Worm (Caenorhabditis elegans): ENCODE results near the gene T23D5.3.
"Not testable (repeated sequence)": the region's sequence is repeated elsewhere in the genome, so short reads cannot be mapped to it uniquely, and the experiment has no call there.

The T23D5.3 gene

DNA sequence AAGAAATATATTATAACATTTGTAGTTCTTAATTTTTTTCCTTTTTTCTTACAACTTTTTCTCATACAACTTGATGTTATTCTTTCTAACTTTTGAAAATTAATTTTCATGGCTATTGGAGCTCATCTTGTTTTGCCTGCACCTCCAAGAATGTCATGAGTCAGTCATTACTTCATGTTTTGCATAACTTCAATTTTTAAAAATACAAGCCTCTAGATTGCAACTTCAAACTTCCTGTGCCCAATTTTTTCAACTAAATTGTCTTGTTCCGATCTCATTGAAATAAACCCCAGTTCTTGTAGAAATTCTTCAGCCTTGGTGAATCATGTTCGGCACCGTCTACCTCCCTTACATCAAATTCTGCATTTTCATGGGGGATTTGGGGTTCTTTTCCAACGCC is 25.0 kb upstream of the T23D5.3 start, which contains the start of gene str-9:
TSS of gene str-9 (plus strand) at position 301 of the 400 bp plus-strand sequence.
- TF ChIP-seq gmeb-2 (tag; optimal IDR thresholded peaks at IDR 0.05) (no peak), che-1 (tag; optimal IDR thresholded peaks at IDR 0.05) (no peak), elt-2 (tag; optimal IDR thresholded peaks at IDR 0.05) (no peak), ahr-1 (tag; optimal IDR thresholded peaks at IDR 0.05) (no peak), odd-2 (tag; optimal IDR thresholded peaks at IDR 0.05) (no peak), sox-4 (tag; optimal IDR thresholded peaks at IDR 0.05) (no peak), C08G9.2 (tag; optimal IDR thresholded peaks at IDR 0.05) (no peak), hlh-6 (tag; optimal IDR thresholded peaks at IDR 0.05) (no peak), ceh-6 (GFP tag; optimal IDR thresholded peaks at IDR 0.05) (no peak), ttx-3 (tag; optimal IDR thresholded peaks at IDR 0.05) (no peak), rnt-1 (tag; optimal IDR thresholded peaks at IDR 0.05) (no peak), pat-9 (tag; optimal IDR thresholded peaks at IDR 0.05) (no peak), unc-86 (tag; optimal IDR thresholded peaks at IDR 0.05) (no peak), T23F11.4 (GFP tag; optimal IDR thresholded peaks at IDR 0.05) (no peak), nhr-232 (tag; optimal IDR thresholded peaks at IDR 0.05) (no peak), ama-1 (optimal IDR thresholded peaks at IDR 0.05) (no peak), lim-6 (tag; optimal IDR thresholded peaks at IDR 0.05) (no peak), pqm-1 (tag; optimal IDR thresholded peaks at IDR 0.05) (no peak), ceh-18 (tag; optimal IDR thresholded peaks at IDR 0.05) (no peak), ceh-22 (tag; optimal IDR thresholded peaks at IDR 0.05) (no peak)

DNA sequence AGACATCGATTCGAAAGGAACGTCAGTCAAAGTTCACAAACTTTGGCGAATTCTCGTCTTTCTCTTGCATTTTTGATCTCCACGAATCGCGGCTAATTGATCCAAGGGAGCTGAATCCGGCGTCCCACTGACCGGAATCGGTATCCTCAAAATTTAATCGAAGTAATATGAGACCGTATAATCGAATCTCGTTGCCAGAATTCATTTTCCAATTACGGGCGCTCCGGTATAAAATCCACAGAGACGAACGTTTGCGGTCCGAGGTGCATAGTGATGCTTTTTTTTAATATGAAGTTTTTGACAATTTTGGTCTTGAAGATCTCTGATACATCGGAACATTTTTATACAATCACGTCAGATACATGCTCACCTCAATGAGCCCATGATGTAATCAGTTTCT is 24.2 kb upstream of the T23D5.3 start:
- TF ChIP-seq hlh-6 (tag; optimal IDR thresholded peaks at IDR 0.05) (no peak), pat-9 (tag; optimal IDR thresholded peaks at IDR 0.05) (no peak), ceh-30 (tag; optimal IDR thresholded peaks at IDR 0.05) (no peak), ceh-2 (tag; optimal IDR thresholded peaks at IDR 0.05) (no peak), unc-86 (tag; optimal IDR thresholded peaks at IDR 0.05) (no peak), nfya-1 (tag; optimal IDR thresholded peaks at IDR 0.05) (no peak)

DNA sequence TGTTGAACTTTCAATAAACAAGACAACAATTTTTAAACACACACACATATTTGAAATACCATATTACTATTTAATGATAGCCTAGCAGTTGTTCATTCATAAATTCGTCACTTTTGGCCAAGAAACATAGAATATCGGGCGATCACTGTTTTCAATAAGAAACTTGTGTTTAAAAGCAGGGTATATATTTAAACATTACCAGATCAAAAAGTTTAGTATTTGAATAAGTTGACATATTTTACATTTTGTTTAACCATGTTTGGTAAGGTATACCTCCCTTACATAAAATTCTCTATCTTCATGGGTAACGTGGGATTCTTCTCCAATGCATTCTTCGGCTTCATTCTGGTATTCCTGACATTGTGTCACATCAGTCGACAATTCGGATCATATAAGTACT is 21.3 kb upstream of the T23D5.3 start, which contains the start of gene str-8:
TSS of gene str-8 (plus strand) at position 301 of the 400 bp plus-strand sequence.
- not testable (repeated sequence) for TF ChIP-seq ahr-1, ceh-18, hlh-8 (tag; optimal IDR thresholded peaks at IDR 0.05)

DNA sequence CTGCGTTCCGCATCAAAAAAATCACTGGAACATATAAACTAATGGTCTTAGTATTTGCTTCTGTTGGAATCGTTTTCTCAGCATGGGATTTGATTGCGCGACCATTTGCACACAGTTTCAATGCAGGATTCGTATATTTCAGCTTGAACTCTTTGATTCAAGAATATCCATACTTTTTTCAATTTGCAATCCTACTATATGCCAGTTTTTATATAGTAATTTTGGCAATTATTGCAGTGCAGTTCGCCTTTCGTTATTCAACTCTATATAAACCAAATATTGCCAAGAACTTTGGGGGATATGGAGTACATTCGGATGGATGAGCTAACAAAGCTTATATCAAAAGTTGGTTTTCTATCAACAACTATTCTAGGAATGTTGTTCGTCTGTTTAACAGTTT is 19.5 kb upstream of the T23D5.3 start, which contains the start of gene str-5:
TSS of gene str-5 (plus strand) at position 301 of the 400 bp plus-strand sequence.
- not testable (repeated sequence) for TF ChIP-seq nfya-1, che-1, hlh-8 (tag; optimal IDR thresholded peaks at IDR 0.05)

DNA sequence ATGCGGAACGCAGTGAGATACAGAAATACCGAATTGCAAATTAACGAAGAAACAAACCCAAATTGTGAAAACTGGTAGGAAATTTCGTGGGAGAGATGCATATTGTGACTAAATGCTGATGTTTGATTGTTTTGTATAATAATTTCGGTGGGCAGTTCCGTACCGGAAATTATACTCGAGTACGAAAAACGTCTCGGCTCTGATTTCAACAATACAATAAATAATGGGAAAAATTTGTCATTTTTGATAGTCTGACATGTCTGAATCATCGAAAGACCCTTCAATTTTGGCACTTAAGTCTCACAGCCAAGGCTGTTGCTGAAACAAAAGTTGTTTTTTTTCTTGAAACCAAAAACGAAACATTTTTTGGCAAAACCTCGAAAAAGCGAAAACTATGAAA is 18.6 kb upstream of the T23D5.3 start, which contains the start of gene str-43:
TSS of gene str-43 (minus strand) at position 101 of the 400 bp plus-strand sequence.
- TF ChIP-seq elt-2 (tag; optimal IDR thresholded peaks at IDR 0.05) (no peak), ceh-22 (tag; optimal IDR thresholded peaks at IDR 0.05) (no peak), tbx-2 (tag; optimal IDR thresholded peaks at IDR 0.05) (no peak), ceh-30 (tag; optimal IDR thresholded peaks at IDR 0.05) (no peak), hlh-30 (tag; optimal IDR thresholded peaks at IDR 0.05; ENCODE audit: insufficient read depth) (no peak), tbx-7 (tag; optimal IDR thresholded peaks at IDR 0.05) (no peak), zip-5 (tag; optimal IDR thresholded peaks at IDR 0.05) (no peak)

DNA sequence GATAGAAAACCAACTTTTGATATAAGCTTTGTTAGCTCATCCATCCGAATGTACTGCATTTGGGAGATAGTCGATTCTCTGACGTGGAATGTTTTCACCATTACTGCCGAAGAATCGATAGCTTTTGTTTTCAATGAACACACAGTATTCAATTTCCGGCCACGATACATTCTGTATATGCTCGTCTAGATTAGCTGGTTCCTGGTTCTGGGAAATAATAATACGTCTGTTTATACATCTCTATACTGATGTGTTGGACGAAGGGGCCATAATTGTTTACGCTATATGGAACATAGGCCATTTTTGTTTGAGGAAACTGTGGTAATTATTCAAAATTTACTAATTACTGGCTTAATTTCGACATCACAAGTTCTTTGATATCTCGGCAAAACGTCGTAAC is 16.7 kb upstream of the T23D5.3 start, which contains the start of gene str-6:
TSS of gene str-6 (minus strand) at position 101 of the 400 bp plus-strand sequence.
- TF ChIP-seq unc-3 (GFP tag; conservative IDR thresholded peaks at IDR 0.05): no peak
- no peak for TF ChIP-seq unc-3 (tag; optimal IDR thresholded peaks at IDR 0.05)
- TF ChIP-seq unc-55 (GFP tag; optimal IDR thresholded peaks at IDR 0.05): no peak
- no peak for TF ChIP-seq hlh-13 (GFP tag; optimal IDR thresholded peaks at IDR 0.05)
- TF ChIP-seq ama-1 (optimal IDR thresholded peaks at IDR 0.05): no peak
- no peak for TF ChIP-seq ceh-48 (tag; optimal IDR thresholded peaks at IDR 0.05)
- no peak for TF ChIP-seq hlh-15 (tag; optimal IDR thresholded peaks at IDR 0.05)
- no peak for TF ChIP-seq mec-3 (tag; optimal IDR thresholded peaks at IDR 0.05; ENCODE audit: borderline replicate concordance)
- TF ChIP-seq T23F11.4 (GFP tag; optimal IDR thresholded peaks at IDR 0.05): no peak
- TF ChIP-seq ets-4 (tag; optimal IDR thresholded peaks at IDR 0.05): no peak
- no peak for TF ChIP-seq zip-5 (tag; optimal IDR thresholded peaks at IDR 0.05)
- TF ChIP-seq K02D7.2 (tag; optimal IDR thresholded peaks at IDR 0.05): no peak
- no peak for TF ChIP-seq ceh-2 (tag; optimal IDR thresholded peaks at IDR 0.05)
- no peak for TF ChIP-seq unc-86 (tag; optimal IDR thresholded peaks at IDR 0.05)
- TF ChIP-seq ceh-31 (tag; optimal IDR thresholded peaks at IDR 0.05): no peak
- no peak for TF ChIP-seq eyg-1 (tag; optimal IDR thresholded peaks at IDR 0.05)
- no peak for TF ChIP-seq sox-4 (tag; optimal IDR thresholded peaks at IDR 0.05)
- no peak for TF ChIP-seq nfya-1 (tag; optimal IDR thresholded peaks at IDR 0.05)
- TF ChIP-seq elt-4 (tag; optimal IDR thresholded peaks at IDR 0.05): no peak
- TF ChIP-seq nhr-232 (tag; optimal IDR thresholded peaks at IDR 0.05): no peak
